Worm (Caenorhabditis elegans) whole organism, mixed stage, embryonic: ENCODE results near the gene inx-2.

Experiments
- elt-1 ChIP-seq: sonication (generic microtip); optimal IDR thresholded peaks from 2 replicates; lab custom pipeline; 2017; ENCODE audit warnings: missing genetic modification characterization, mild to moderate bottlenecking, missing compliant biosample characterization, antibody characterized with exemption, moderate library complexity, borderline replicate concordance; ENCODE audit not compliant: insufficient read depth
- mab-5 ChIP-seq: fragments of 150-350 bp; optimal IDR thresholded peaks from 2 replicates; lab custom pipeline; 2014; ENCODE audit warnings: missing biosample characterization, missing genetic modification characterization
- nhr-12 ChIP-seq: fragments of 150-350 bp; optimal IDR thresholded peaks from 2 replicates; lab custom pipeline; 2014; ENCODE audit warnings: missing biosample characterization, missing genetic modification characterization
- nhr-237 ChIP-seq: fragments of 150-350 bp; optimal IDR thresholded peaks from 2 replicates; lab custom pipeline; 2014; ENCODE audit warnings: missing biosample characterization, missing genetic modification characterization
- nhr-76 ChIP-seq: sonication (generic microtip); optimal IDR thresholded peaks from 2 replicates; lab custom pipeline; 2017; ENCODE audit warnings: missing biosample characterization, missing genetic modification characterization
- snpc-4 ChIP-seq: fragments of 150-350 bp; optimal IDR thresholded peaks from 2 replicates; lab custom pipeline; 2014; ENCODE audit warnings: missing biosample characterization, missing genetic modification characterization
- unc-62 ChIP-seq: fragments of 150-350 bp; optimal IDR thresholded peaks from 2 replicates; lab custom pipeline; 2014; ENCODE audit warnings: missing biosample characterization, missing genetic modification reagents, missing genetic modification characterization

- TF ChIP-seq unc-62 (GFP tag; lab: Kevin White, UChicago) (no peak), nhr-76 (tag; lab: Kevin White, UChicago) (no peak), snpc-4 (tag; lab: Kevin White, UChicago) (no peak), elt-1 (tag; lab: Kevin White, UChicago) (no peak), nhr-12 (tag; lab: Kevin White, UChicago) (no peak), mab-5 (no peak), nhr-237 (tag; lab: Kevin White, UChicago) (no peak)
These were observed at the start of gene inx-2 for ce11 chrX:11296683-11297365.
